Fruit fly (Drosophila melanogaster) whole organism, embryonic: ENCODE results near the gene kek6.

Experiments
- Atf-2 ChIP-seq: fragments of 200-800 bp; sonication (Bioruptor generic); optimal IDR thresholded peaks from 2 replicates; lab custom pipeline; 2016; ENCODE audit warnings: missing biosample characterization, missing genetic modification characterization
- BEAF-32 ChIP-seq: fragments of 200-800 bp; sonication (Bioruptor generic); optimal IDR thresholded peaks from 3 replicates; lab custom pipeline; 2017; ENCODE audit warnings: missing biosample characterization, missing genetic modification characterization, mild to moderate bottlenecking, moderate library complexity, missing genetic modification reagents
- Bteb2 ChIP-seq: fragments of 200-800 bp; sonication (Bioruptor generic); optimal IDR thresholded peaks from 2 replicates; lab custom pipeline; 2016; ENCODE audit warnings: missing biosample characterization, missing genetic modification characterization
- CG10147 ChIP-seq: fragments of 200-800 bp; sonication (Bioruptor generic); optimal IDR thresholded peaks from 2 replicates; lab custom pipeline; 2019; ENCODE audit warnings: missing biosample characterization, mild to moderate bottlenecking, missing genetic modification characterization, moderate library complexity
- CG10321 ChIP-seq: fragments of 200-800 bp; sonication (Bioruptor generic); IDR thresholded peaks from 2 replicates; pipeline ENCODE4 v1.3.6; 2022; ENCODE audit warnings: missing biosample characterization, missing genetic modification characterization
- CG10431 ChIP-seq: fragments of 200-800 bp; sonication (Bioruptor generic); optimal IDR thresholded peaks from 3 replicates; lab custom pipeline; 2018; ENCODE audit warnings: missing biosample characterization, mild to moderate bottlenecking, missing genetic modification characterization
- CG10654 ChIP-seq: fragments of 200-800 bp; sonication (Bioruptor generic); optimal IDR thresholded peaks from 2 replicates; lab custom pipeline; 2016; ENCODE audit warnings: missing biosample characterization, missing genetic modification characterization
- CG12104 ChIP-seq: fragments of 200-800 bp; sonication (Bioruptor generic); optimal IDR thresholded peaks from 3 replicates; lab custom pipeline; 2016; ENCODE audit warnings: missing biosample characterization, missing genetic modification characterization
- CG12155 ChIP-seq: fragments of 200-800 bp; sonication (Bioruptor generic); optimal IDR thresholded peaks from 3 replicates; lab custom pipeline; 2016; ENCODE audit warnings: missing biosample characterization, missing genetic modification characterization
- CG12299 ChIP-seq: fragments of 200-800 bp; sonication (Bioruptor generic); optimal IDR thresholded peaks from 2 replicates; lab custom pipeline; 2018; ENCODE audit warnings: missing biosample characterization, mild to moderate bottlenecking, missing genetic modification characterization
- CG13123 ChIP-seq: fragments of 200-800 bp; sonication (Bioruptor generic); optimal IDR thresholded peaks from 2 replicates; lab custom pipeline; 2016; ENCODE audit warnings: missing biosample characterization, missing genetic modification characterization
- CG14441 ChIP-seq: fragments of 200-800 bp; sonication (Bioruptor generic); IDR thresholded peaks from 2 replicates; pipeline ENCODE4 v1.3.6; 2022; ENCODE audit warnings: missing biosample characterization, missing genetic modification characterization
- CG1603 ChIP-seq: fragments of 200-800 bp; sonication (Bioruptor generic); optimal IDR thresholded peaks from 2 replicates; lab custom pipeline; 2019; ENCODE audit warnings: missing biosample characterization, mild to moderate bottlenecking, missing genetic modification characterization, moderate library complexity
- CG18011 ChIP-seq: fragments of 200-800 bp; sonication (Bioruptor generic); optimal IDR thresholded peaks from 2 replicates; lab custom pipeline; 2017; ENCODE audit warnings: missing biosample characterization, missing genetic modification characterization, mild to moderate bottlenecking, moderate library complexity, missing genotype
- CG18476 ChIP-seq: fragments of 200-800 bp; sonication (Bioruptor generic); optimal IDR thresholded peaks from 2 replicates; lab custom pipeline; 2016; ENCODE audit warnings: missing biosample characterization, mild to moderate bottlenecking, missing genetic modification characterization
- CG2678 ChIP-seq: fragments of 200-800 bp; sonication (Bioruptor generic); optimal IDR thresholded peaks from 3 replicates; lab custom pipeline; 2019; ENCODE audit warnings: missing biosample characterization, mild to moderate bottlenecking, missing genetic modification characterization, moderate library complexity
- CG31441 ChIP-seq: fragments of 200-800 bp; sonication (Bioruptor generic); IDR thresholded peaks from 2 replicates; pipeline ENCODE4 v1.3.6; 2022; ENCODE audit warnings: missing biosample characterization, missing genetic modification characterization
- CG3847 ChIP-seq: fragments of 200-800 bp; sonication (Bioruptor generic); IDR thresholded peaks from 2 replicates; pipeline ENCODE4 v1.3.6; 2022; ENCODE audit warnings: missing biosample characterization, missing genetic modification characterization
- CG4360 ChIP-seq: fragments of 200-800 bp; sonication (Bioruptor generic); IDR thresholded peaks from 2 replicates; pipeline ENCODE4 v1.3.6; 2022; ENCODE audit warnings: missing biosample characterization, missing genetic modification characterization
- CG4404 ChIP-seq: fragments of 200-800 bp; sonication (Bioruptor generic); IDR thresholded peaks from 2 replicates; pipeline ENCODE4 v1.3.6; 2022; ENCODE audit warnings: missing biosample characterization, missing genetic modification characterization
- CG4730 ChIP-seq: fragments of 200-800 bp; sonication (Bioruptor generic); IDR thresholded peaks from 2 replicates; pipeline ENCODE4 v1.3.6; 2022; ENCODE audit warnings: missing biosample characterization, missing genetic modification characterization
- CG6854 ChIP-seq: fragments of 200-800 bp; sonication (Bioruptor generic); optimal IDR thresholded peaks from 3 replicates; lab custom pipeline; 2017; ENCODE audit warnings: missing biosample characterization, mild to moderate bottlenecking, missing genetic modification characterization
- CG8359 ChIP-seq: fragments of 200-800 bp; sonication (Bioruptor generic); optimal IDR thresholded peaks from 2 replicates; lab custom pipeline; 2017; ENCODE audit warnings: missing biosample characterization, mild to moderate bottlenecking, missing genetic modification characterization, borderline replicate concordance
- CG9876 ChIP-seq: fragments of 200-800 bp; sonication (Bioruptor generic); optimal IDR thresholded peaks from 2 replicates; lab custom pipeline; 2016; ENCODE audit warnings: missing biosample characterization, missing genetic modification characterization
- CkIIα-i1 ChIP-seq: fragments of 200-800 bp; sonication (Bioruptor generic); IDR thresholded peaks from 2 replicates; pipeline ENCODE4 v1.3.6; 2022; ENCODE audit warnings: missing biosample characterization, missing genetic modification characterization
- Dll ChIP-seq: fragments of 200-800 bp; sonication (Bioruptor generic); IDR thresholded peaks from 4 replicates; pipeline ENCODE4 v1.3.6; 2022; ENCODE audit warnings: missing biosample characterization, missing genetic modification characterization; ENCODE audit not compliant: partially characterized antibody
- Dref ChIP-seq: fragments of 200-800 bp; sonication (Bioruptor generic); IDR thresholded peaks from 2 replicates; pipeline ENCODE4 v1.3.6; 2022; ENCODE audit warnings: missing biosample characterization, missing genetic modification characterization
- ERR ChIP-seq: fragments of 200-800 bp; sonication (Bioruptor generic); optimal IDR thresholded peaks from 2 replicates; lab custom pipeline; 2016; ENCODE audit warnings: missing biosample characterization, missing genetic modification characterization
- Gsc ChIP-seq: fragments of 200-800 bp; sonication (Bioruptor generic); IDR thresholded peaks from 2 replicates; pipeline ENCODE4 v1.3.6; 2022; ENCODE audit warnings: missing biosample characterization, missing genetic modification characterization
- HmgZ ChIP-seq: fragments of 200-800 bp; sonication (Bioruptor generic); optimal IDR thresholded peaks from 2 replicates; lab custom pipeline; 2018; ENCODE audit warnings: missing biosample characterization, mild to moderate bottlenecking, missing genetic modification characterization
- Hmr ChIP-seq: fragments of 200-800 bp; sonication (Bioruptor generic); optimal IDR thresholded peaks from 3 replicates; lab custom pipeline; 2017; ENCODE audit warnings: mild to moderate bottlenecking, missing biosample characterization, missing genetic modification reagents, missing genetic modification characterization
- NC2β ChIP-seq: fragments of 200-800 bp; sonication (Bioruptor generic); optimal IDR thresholded peaks from 2 replicates; lab custom pipeline; 2016; ENCODE audit warnings: missing biosample characterization, missing genetic modification characterization
- Rx ChIP-seq: fragments of 200-800 bp; sonication (Bioruptor generic); IDR thresholded peaks from 2 replicates; pipeline ENCODE4 v1.3.6; 2022; ENCODE audit warnings: missing biosample characterization, missing genetic modification characterization
- al ChIP-seq: fragments of 200-800 bp; sonication (Bioruptor generic); IDR thresholded peaks from 2 replicates; pipeline ENCODE4 v1.3.6; 2022; ENCODE audit warnings: missing biosample characterization, missing genetic modification characterization
- bsh ChIP-seq, 2 experiments: fragments of 200-800 bp; sonication (Bioruptor generic); optimal IDR thresholded peaks; 2 replicates each; lab custom pipeline; 2017 to 2018; ENCODE audit warnings: mild to moderate bottlenecking in 2 of 2, missing biosample characterization in 2 of 2, missing genetic modification characterization in 2 of 2, moderate library complexity in 1 of 2
- cas ChIP-seq: fragments of 200-800 bp; sonication (Bioruptor generic); IDR thresholded peaks from 2 replicates; pipeline ENCODE4 v1.3.6; 2022; ENCODE audit warnings: missing biosample characterization, missing genetic modification characterization
- chif ChIP-seq, 2 experiments: fragments of 200-800 bp; sonication (Bioruptor generic); optimal IDR thresholded peaks; 3 replicates each; lab custom pipeline; 2016; ENCODE audit warnings: missing biosample characterization in 2 of 2, missing genetic modification characterization in 2 of 2
- disco-r ChIP-seq: fragments of 200-800 bp; sonication (Bioruptor generic); optimal IDR thresholded peaks from 2 replicates; lab custom pipeline; 2016; ENCODE audit warnings: missing biosample characterization, missing genetic modification characterization
- grn ChIP-seq: fragments of 200-800 bp; sonication (Bioruptor generic); optimal IDR thresholded peaks from 3 replicates; lab custom pipeline; 2017; ENCODE audit warnings: missing biosample characterization, missing genetic modification characterization
- gro ChIP-seq: fragments of 200-800 bp; sonication (Bioruptor generic); optimal IDR thresholded peaks from 2 replicates; lab custom pipeline; 2016; ENCODE audit warnings: missing biosample characterization, missing genetic modification characterization
- her ChIP-seq: fragments of 200-800 bp; sonication (Bioruptor generic); optimal IDR thresholded peaks from 2 replicates; lab custom pipeline; 2016; ENCODE audit warnings: missing biosample characterization, missing genetic modification characterization
- lmd ChIP-seq: fragments of 200-800 bp; sonication (Bioruptor generic); IDR thresholded peaks from 2 replicates; pipeline ENCODE4 v1.3.6; 2022; ENCODE audit warnings: missing biosample characterization, missing genetic modification characterization
- lov ChIP-seq, 2 experiments: fragments of 200-800 bp in 1 of 2; fragments of >200 bp in 1 of 2; sonication (Bioruptor generic) in 1 of 2; IDR thresholded peaks in 1 of 2; optimal IDR thresholded peaks in 1 of 2; 2 replicates in 1 of 2; 3 replicates in 1 of 2; pipeline versions ENCODE4 v1.3.6 to Lab custom; 2017 to 2022; ENCODE audit warnings: missing biosample characterization in 1 of 2, missing genetic modification characterization in 1 of 2
- mirr ChIP-seq: fragments of 200-800 bp; sonication (Bioruptor generic); optimal IDR thresholded peaks from 3 replicates; lab custom pipeline; 2018; ENCODE audit warnings: missing biosample characterization, mild to moderate bottlenecking, missing genetic modification characterization
- nau ChIP-seq: fragments of 200-800 bp; sonication (Bioruptor generic); optimal IDR thresholded peaks from 3 replicates; lab custom pipeline; 2017; ENCODE audit warnings: missing biosample characterization, mild to moderate bottlenecking, missing genetic modification characterization, missing genetic modification reagents
- sim ChIP-seq: fragments of 200-800 bp; sonication (Bioruptor generic); IDR thresholded peaks from 2 replicates; pipeline ENCODE4 v1.3.6; 2022; ENCODE audit warnings: missing biosample characterization, missing genetic modification characterization
- sna ChIP-seq: fragments of 200-800 bp; sonication (Bioruptor generic); IDR thresholded peaks from 2 replicates; pipeline ENCODE4 v1.3.6; 2022; ENCODE audit warnings: missing biosample characterization, missing genetic modification characterization; ENCODE audit not compliant: partially characterized antibody
- stwl ChIP-seq: fragments of 200-800 bp; sonication (Bioruptor generic); optimal IDR thresholded peaks from 3 replicates; lab custom pipeline; 2018; ENCODE audit warnings: missing biosample characterization, mild to moderate bottlenecking, missing genetic modification characterization, moderate library complexity
- wor ChIP-seq: fragments of 200-800 bp; sonication (Bioruptor generic); IDR thresholded peaks from 2 replicates; pipeline ENCODE4 v1.3.6; 2022; ENCODE audit warnings: missing biosample characterization, missing genetic modification characterization

Gene kek6

DNA sequence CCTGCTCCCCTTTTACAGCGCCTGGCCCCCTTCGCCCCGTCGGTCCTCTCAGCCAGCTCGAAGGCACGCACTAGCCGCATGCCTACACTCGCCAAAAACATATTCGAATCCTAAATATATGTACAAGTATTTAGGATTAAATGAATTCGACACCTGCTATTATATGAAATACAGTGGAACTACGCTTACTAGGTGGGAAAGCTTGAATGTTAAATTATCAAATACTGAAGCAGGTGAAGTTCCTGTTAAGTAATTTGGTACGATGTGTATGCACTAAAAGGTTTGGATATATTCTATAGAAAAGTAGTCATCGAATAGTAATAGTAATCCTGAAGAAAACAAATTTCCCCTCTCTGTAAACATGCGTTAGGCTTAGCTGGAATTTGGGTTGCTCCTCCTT lies 67.8 kb downstream of the kek6 start (continued):
- TF ChIP-seq CG9876 (GFP tag; lab: Kevin White, UChicago) (no peak), sim (GFP tag; lab: Robert Waterston, UW) (no peak), CG12104 (GFP tag; lab: Kevin White, UChicago) (no peak), CG10654 (GFP tag; lab: Kevin White, UChicago) (no peak), her (GFP tag; lab: Kevin White, UChicago) (no peak), Dref (no peak), lov (optimal IDR thresholded peaks at IDR 0.05; lab: Kevin White, UChicago) (no peak), lov (GFP tag; IDR thresholded peaks at IDR 0.05; lab: Robert Waterston, UW) (no peak), CG31441 (GFP tag; lab: Robert Waterston, UW) (peak; percentile 35; the same call in 1 of the 2 replicates), Rx (GFP tag; lab: Robert Waterston, UW) (no peak), al (GFP tag; lab: Robert Waterston, UW) (no peak), chif (GFP tag; optimal IDR thresholded peaks at IDR 0.05; lab: Kevin White, UChicago) (peak in 1 of 2 experiments; percentile 9), CG6854 (no peak), nau (GFP tag; lab: Kevin White, UChicago) (no peak), CG4360 (GFP tag; lab: Robert Waterston, UW) (no peak), CG13123 (no peak), Bteb2 (GFP tag; lab: Kevin White, UChicago) (no peak), CG12299 (tag; lab: Kevin White, UChicago) (no peak), Gsc (no peak), lmd (GFP tag; lab: Robert Waterston, UW) (no peak), CG8359 (GFP tag; lab: Kevin White, UChicago) (peak; percentile 45), Atf-2 (no peak), CG18476 (GFP tag; lab: Kevin White, UChicago) (no peak), bsh (GFP tag; optimal IDR thresholded peaks at IDR 0.05; lab: Kevin White, UChicago) (peak; percentile 1 to 77), CG10147 (no peak), gro (no peak), Hmr (GFP tag; lab: Kevin White, UChicago) (no peak), CG12155 (GFP tag; lab: Kevin White, UChicago) (no peak), grn (no peak), Dll (GFP tag; lab: Robert Waterston, UW) (no peak), CG18011 (GFP tag; lab: Kevin White, UChicago) (no peak), CG3847 (GFP tag; lab: Robert Waterston, UW) (no peak), HmgZ (tag; lab: Kevin White, UChicago) (no peak), cas (GFP tag; lab: Robert Waterston, UW) (no peak), mirr (GFP tag; lab: Kevin White, UChicago) (no peak), CG1603 (peak; percentile 49), sna (GFP tag; lab: Robert Waterston, UW) (no peak), ERR (no peak), wor (GFP tag; lab: Robert Waterston, UW) (no peak), CG14441 (no peak), CG2678 (tag; lab: Kevin White, UChicago) (peak; percentile 7), NC2β (GFP tag; lab: Kevin White, UChicago) (peak; percentile 10), CG4730 (no peak), CG4404 (no peak), CG10321 (no peak), BEAF-32 (GFP tag; lab: Kevin White, UChicago) (no peak), CkIIα-i1 (GFP tag; lab: Robert Waterston, UW) (no peak), CG10431 (GFP tag; lab: Kevin White, UChicago) (no peak), stwl (tag; lab: Kevin White, UChicago) (peak; percentile 7), disco-r (no peak)
- TF ChIP-seq, all 482 proteins: peak for 52
